Worm (Caenorhabditis elegans) whole organism, L4 larva: ENCODE data around the gene F09A5.3.

Experiments
- F49E8.2 ChIP-seq: sonication (generic microtip); optimal IDR thresholded peaks from 2 replicates; lab custom pipeline; 2016; ENCODE audit warnings: missing compliant biosample characterization, mild to moderate bottlenecking, missing genetic modification characterization, borderline replicate concordance
- Y105C5A.15 ChIP-seq: fragments of 200-800 bp; sonication (Bioruptor generic); IDR thresholded peaks from 2 replicates; pipeline ENCODE4 v1.3.6; 2022; ENCODE audit warnings: missing genetic modification characterization, missing compliant biosample characterization
- ZK546.5 ChIP-seq, 2 experiments: sonication (generic microtip); optimal IDR thresholded peaks; 2 replicates each; lab custom pipeline; 2017; ENCODE audit warnings: missing biosample characterization in 2 of 2, missing genetic modification characterization in 2 of 2
- aha-1 ChIP-seq: fragments of 150-350 bp; peaks from one replicate; lab custom pipeline; 2014; ENCODE audit warnings: missing biosample characterization, missing genetic modification characterization
- aly-2 ChIP-seq: sonication (generic microtip); optimal IDR thresholded peaks from 2 replicates; lab custom pipeline; 2018; ENCODE audit warnings: missing biosample characterization, missing genetic modification characterization
- ama-1 ChIP-seq: fragments of 150-350 bp; optimal IDR thresholded peaks from 2 replicates; lab custom pipeline; 2014; ENCODE audit warnings: inconsistent platforms, mixed read lengths
- ceh-44 ChIP-seq: fragments of 200-800 bp; sonication (Bioruptor generic); IDR thresholded peaks from 2 replicates; pipeline ENCODE4 v1.3.6; 2022; ENCODE audit warnings: missing genetic modification reagents, missing genetic modification characterization, missing compliant biosample characterization
- ctbp-1 ChIP-seq: fragments of 200-800 bp; sonication (Bioruptor generic); IDR thresholded peaks from 2 replicates; pipeline ENCODE4 v1.3.6; 2022; ENCODE audit warnings: missing genetic modification reagents, missing genetic modification characterization, missing compliant biosample characterization
- daf-16 ChIP-seq, 3 experiments: sonication (generic microtip); optimal IDR thresholded peaks; 2 replicates each; lab custom pipeline; 2016 to 2017; ENCODE audit warnings: missing genetic modification characterization in 3 of 3, missing genetic modification reagents in 3 of 3, mild to moderate bottlenecking in 2 of 3, missing compliant biosample characterization in 2 of 3, missing biosample characterization in 1 of 3, moderate library complexity in 1 of 3
- dmd-6 ChIP-seq: fragments of 200-800 bp; sonication (Bioruptor generic); IDR thresholded peaks from 2 replicates; pipeline ENCODE4 v1.3.6; 2022; ENCODE audit warnings: missing genetic modification reagents, missing genetic modification characterization, missing compliant biosample characterization
- duxl-1 ChIP-seq: sonication (generic microtip); optimal IDR thresholded peaks from 2 replicates; lab custom pipeline; 2016; ENCODE audit warnings: mild to moderate bottlenecking, missing genetic modification characterization, moderate library complexity, missing compliant biosample characterization; ENCODE audit not compliant: poor library complexity
- dve-1 ChIP-seq: sonication (generic microtip); optimal IDR thresholded peaks from 2 replicates; lab custom pipeline; 2017; ENCODE audit warnings: antibody characterized with exemption, mild to moderate bottlenecking, missing genetic modification characterization, missing compliant biosample characterization; ENCODE audit not compliant: insufficient read depth
- fos-1 ChIP-seq: fragments of 150-350 bp; optimal IDR thresholded peaks from 2 replicates; lab custom pipeline; 2014; ENCODE audit warnings: missing biosample characterization, missing genetic modification characterization
- gei-8 ChIP-seq: fragments of 200-800 bp; sonication (Bioruptor generic); optimal IDR thresholded peaks from 2 replicates; lab custom pipeline; 2018; ENCODE audit warnings: mild to moderate bottlenecking, missing genetic modification characterization, missing compliant biosample characterization
- hif-1 ChIP-seq, 2 experiments: sonication (generic microtip); optimal IDR thresholded peaks; 2 replicates each; lab custom pipeline; 2016 to 2017; ENCODE audit warnings: missing compliant biosample characterization in 2 of 2, missing genetic modification characterization in 2 of 2, missing genetic modification reagents in 2 of 2, missing genotype in 2 of 2, mild to moderate bottlenecking in 1 of 2
- hlh-11 ChIP-seq: fragments of 200-800 bp; sonication (Bioruptor generic); optimal IDR thresholded peaks from 2 replicates; lab custom pipeline; 2018; ENCODE audit warnings: mild to moderate bottlenecking, missing genetic modification characterization, missing compliant biosample characterization
- hlh-30 ChIP-seq: sonication (generic microtip); optimal IDR thresholded peaks from 2 replicates; lab custom pipeline; 2017; ENCODE audit warnings: antibody characterized with exemption, mild to moderate bottlenecking, missing genetic modification characterization, missing compliant biosample characterization; ENCODE audit not compliant: insufficient read depth
- hmg-1.1 ChIP-seq: fragments of 200-800 bp; sonication (Bioruptor generic); IDR thresholded peaks from 2 replicates; pipeline ENCODE4 v1.3.6; 2022; ENCODE audit warnings: missing genetic modification reagents, missing genetic modification characterization, missing compliant biosample characterization
- lin-1 ChIP-seq: fragments of 200-800 bp; sonication (Bioruptor generic); IDR thresholded peaks from 2 replicates; pipeline ENCODE4 v1.3.6; 2022; ENCODE audit warnings: missing genetic modification reagents, missing genetic modification characterization, missing compliant biosample characterization
- lin-13 ChIP-seq: fragments of 150-350 bp; optimal IDR thresholded peaks from 2 replicates; lab custom pipeline; 2014; ENCODE audit warnings: missing biosample characterization, missing genetic modification reagents, missing genetic modification characterization
- lin-38 ChIP-seq: fragments of 200-800 bp; sonication (Bioruptor generic); IDR thresholded peaks from 2 replicates; pipeline ENCODE4 v1.3.6; 2022; ENCODE audit warnings: missing genetic modification reagents, missing genetic modification characterization, missing compliant biosample characterization
- lsy-2 ChIP-seq, 2 experiments: fragments of 150-350 bp in 1 of 2; sonication (generic microtip) in 1 of 2; optimal IDR thresholded peaks; 2 replicates each; lab custom pipeline; 2014 to 2017; ENCODE audit warnings: missing biosample characterization in 2 of 2, missing genetic modification characterization in 2 of 2
- madf-9 ChIP-seq: fragments of 200-800 bp; sonication (Bioruptor generic); conservative IDR thresholded peaks from 2 replicates; pipeline ENCODE4 v1.3.6; 2022; ENCODE audit warnings: missing genetic modification reagents, missing genetic modification characterization, missing compliant biosample characterization
- mdl-1 ChIP-seq, 2 experiments: fragments of 150-350 bp in 1 of 2; sonication (generic microtip) in 1 of 2; optimal IDR thresholded peaks; 2 replicates each; lab custom pipeline; 2014 to 2017; ENCODE audit warnings: missing biosample characterization in 2 of 2, missing genetic modification characterization in 2 of 2
- mdt-29 ChIP-seq: fragments of 200-800 bp; sonication (Bioruptor generic); IDR thresholded peaks from 2 replicates; pipeline ENCODE4 v1.3.6; 2022; ENCODE audit warnings: missing genetic modification reagents, missing genetic modification characterization, missing compliant biosample characterization
- mep-1 ChIP-seq: fragments of 150-350 bp; sonication (generic microtip); optimal IDR thresholded peaks from 3 replicates; lab custom pipeline; 2014; ENCODE audit warnings: missing biosample characterization, missing genetic modification characterization
- mxl-3 ChIP-seq: fragments of 200-800 bp; sonication (Bioruptor generic); optimal IDR thresholded peaks from 2 replicates; lab custom pipeline; 2018; ENCODE audit warnings: mild to moderate bottlenecking, missing genetic modification characterization, missing compliant biosample characterization
- nhr-11 ChIP-seq: fragments of 150-350 bp; optimal IDR thresholded peaks from 2 replicates; lab custom pipeline; 2014; ENCODE audit warnings: missing biosample characterization, missing genetic modification characterization
- nhr-111 ChIP-seq: fragments of 200-800 bp; sonication (Bioruptor generic); optimal IDR thresholded peaks from 2 replicates; lab custom pipeline; 2018; ENCODE audit warnings: mild to moderate bottlenecking, missing genetic modification characterization, missing compliant biosample characterization
- nhr-25 ChIP-seq: sonication (generic microtip); optimal IDR thresholded peaks from 2 replicates; lab custom pipeline; 2017; ENCODE audit warnings: missing genetic modification characterization, mild to moderate bottlenecking, missing compliant biosample characterization, antibody characterized with exemption, moderate library complexity, borderline replicate concordance; ENCODE audit not compliant: insufficient read depth
- nhr-41 ChIP-seq: fragments of 200-800 bp; sonication (Bioruptor generic); IDR thresholded peaks from 2 replicates; pipeline ENCODE4 v1.3.6; 2022; ENCODE audit warnings: missing genetic modification reagents, missing genetic modification characterization, missing compliant biosample characterization
- nhr-48 ChIP-seq: sonication (generic microtip); optimal IDR thresholded peaks from 2 replicates; lab custom pipeline; 2016; ENCODE audit warnings: mild to moderate bottlenecking, missing genetic modification characterization, missing compliant biosample characterization
- nhr-76 ChIP-seq: fragments of 150-350 bp; optimal IDR thresholded peaks from 2 replicates; lab custom pipeline; 2014; ENCODE audit warnings: missing biosample characterization, missing genetic modification characterization
- pqm-1 ChIP-seq: sonication (generic microtip); optimal IDR thresholded peaks from 2 replicates; lab custom pipeline; 2017; ENCODE audit warnings: missing biosample characterization, missing genetic modification characterization
- sdz-12 ChIP-seq: fragments of 200-800 bp; sonication (Bioruptor generic); optimal IDR thresholded peaks from 2 replicates; lab custom pipeline; 2018; ENCODE audit warnings: mild to moderate bottlenecking, missing genetic modification characterization, missing compliant biosample characterization
- snpc-1.2 ChIP-seq: fragments of 200-800 bp; sonication (Bioruptor generic); IDR thresholded peaks from 2 replicates; pipeline ENCODE4 v1.3.6; 2022; ENCODE audit warnings: missing genetic modification reagents, missing genetic modification characterization, missing compliant biosample characterization
- tra-1 ChIP-seq: fragments of 200-800 bp; sonication (Bioruptor generic); IDR thresholded peaks from 2 replicates; pipeline ENCODE4 v1.3.6; 2022; ENCODE audit warnings: missing genetic modification reagents, missing genetic modification characterization, missing compliant biosample characterization
- zag-1 ChIP-seq: fragments of 150-350 bp; optimal IDR thresholded peaks from 2 replicates; lab custom pipeline; 2014; ENCODE audit warnings: missing biosample characterization, missing genetic modification characterization
- zfp-3 ChIP-seq: fragments of 200-800 bp; sonication (Bioruptor generic); conservative IDR thresholded peaks from 2 replicates; pipeline ENCODE4 v1.3.6; 2022; ENCODE audit warnings: missing genetic modification reagents, missing genetic modification characterization, missing compliant biosample characterization

The F09A5.3 gene

ce11 chrX:13106177-13106761 is 35.1 kb upstream of the F09A5.3 start (continued):
- peak; percentile 49 for TF ChIP-seq nhr-11 (tag; lab: Kevin White, UChicago)
- no peak for TF ChIP-seq snpc-1.2 (GFP tag; lab: Robert Waterston, UW)
- TF ChIP-seq duxl-1, result no peak
- TF ChIP-seq hlh-11 (tag; lab: Kevin White, UChicago), result peak; percentile 70
- TF ChIP-seq nhr-25, result no peak
- TF ChIP-seq tra-1 (GFP tag; lab: Robert Waterston, UW), result peak; percentile 31; the same call in 1 of the 2 replicates
- TF ChIP-seq ceh-44 (GFP tag; lab: Robert Waterston, UW), result no peak
- 0 out of 2 replicates have a peak, but pooled peaks have one; percentile 43 for TF ChIP-seq mdt-29
- TF ChIP-seq pqm-1 (tag; lab: Kevin White, UChicago), result peak; percentile 68
- peak in 1 of 2 experiments; percentile 42 for TF ChIP-seq mdl-1 (tag; optimal IDR thresholded peaks at IDR 0.05; lab: Kevin White, UChicago)
- TF ChIP-seq nhr-48 (tag; lab: Kevin White, UChicago), result peak; percentile 11
- peak; percentile 34 for TF ChIP-seq dmd-6 (GFP tag; lab: Robert Waterston, UW)
- TF ChIP-seq gei-8 (GFP tag; lab: Kevin White, UChicago), result no peak
- TF ChIP-seq zag-1, result no peak
- peak; percentile 75 for TF ChIP-seq aha-1

- TF ChIP-seq hif-1 (tag; optimal IDR thresholded peaks at IDR 0.05; lab: Kevin White, UChicago) (no peak), F49E8.2 (tag; lab: Kevin White, UChicago) (no peak), dve-1 (tag; lab: Kevin White, UChicago) (peak; percentile 46), daf-16 (GFP tag; optimal IDR thresholded peaks at IDR 0.05; lab: Kevin White, UChicago) (no peak), daf-16 (tag; optimal IDR thresholded peaks at IDR 0.05; lab: Kevin White, UChicago) (no peak), lin-1 (GFP tag; lab: Robert Waterston, UW) (no peak), lin-13 (GFP tag; lab: Kevin White, UChicago) (peak; percentile 52), fos-1 (tag; lab: Kevin White, UChicago) (no peak), hmg-1.1 (GFP tag; lab: Robert Waterston, UW) (peak; percentile 29; the same call in 1 of the 2 replicates), lsy-2 (tag; optimal IDR thresholded peaks at IDR 0.05; lab: Kevin White, UChicago) (no peak), aha-1 (peak; percentile 47), aly-2 (tag; lab: Kevin White, UChicago) (no peak), nhr-41 (GFP tag; lab: Robert Waterston, UW) (peak; percentile 74; the same call in 1 of the 2 replicates), mep-1 (tag; lab: Kevin White, UChicago) (peak; percentile 44), hlh-30 (tag; lab: Kevin White, UChicago) (peak; percentile 26), zfp-3 (GFP tag; lab: Robert Waterston, UW) (peak; percentile 56; the same call in 1 of the 2 replicates), sdz-12 (peak; percentile 36), ZK546.5 (tag; optimal IDR thresholded peaks at IDR 0.05; lab: Kevin White, UChicago) (no peak), mxl-3 (GFP tag; lab: Kevin White, UChicago) (peak; percentile 23), hlh-11 (tag; lab: Kevin White, UChicago) (peak; percentile 54), madf-9 (GFP tag; lab: Robert Waterston, UW) (no peak), Y105C5A.15 (no peak), nhr-111 (GFP tag; lab: Kevin White, UChicago) (no peak), ctbp-1 (GFP tag; lab: Robert Waterston, UW) (no peak), lin-38 (GFP tag; lab: Robert Waterston, UW) (no peak), nhr-76 (tag; lab: Kevin White, UChicago) (no peak), ama-1 (no peak)
These were observed 32.7 kb upstream of the F09A5.3 start for ce11 chrX:13108664-13109063.
